Worm (Caenorhabditis elegans) whole organism, L4/young adult: ENCODE results near the gene ung-1.

Experiments
- W03F9.2 ChIP-seq: fragments of 150-350 bp; optimal IDR thresholded peaks from 2 replicates; lab custom pipeline; 2014; ENCODE audit warnings: missing biosample characterization, missing genetic modification characterization
- him-1 ChIP-seq: sonication (generic microtip); optimal IDR thresholded peaks from 2 replicates; lab custom pipeline; 2016; ENCODE audit warnings: missing genotype, missing genetic modification reagents, missing genetic modification characterization, missing compliant biosample characterization

DNA sequence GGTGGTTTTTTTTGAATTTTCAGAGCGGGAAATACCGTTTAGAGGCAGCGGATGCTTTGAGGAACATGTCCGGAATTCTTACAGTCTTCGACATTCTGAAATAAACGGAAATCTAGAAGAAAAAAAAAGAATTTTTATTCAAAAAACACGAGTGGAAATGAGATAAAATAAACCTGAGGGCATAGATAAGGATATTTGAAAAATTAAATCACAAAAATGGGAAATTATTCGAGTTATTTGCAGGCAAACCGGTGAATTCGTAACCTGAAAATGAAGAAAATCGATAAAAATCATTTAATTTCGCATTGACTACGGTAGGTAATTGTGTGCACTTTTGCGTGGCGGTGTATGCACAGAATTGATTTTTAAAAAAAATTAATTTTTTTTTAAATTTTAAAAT lies at the start of gene ung-1:
- TF ChIP-seq him-1 (tag; lab: Kevin White, UChicago) (no peak), W03F9.2 (tag; lab: Kevin White, UChicago) (no peak)
